Worm (Caenorhabditis elegans) whole organism, young adult: ENCODE data around the gene him-6.

Experiments
- F52B5.7 ChIP-seq: sonication (generic microtip); optimal IDR thresholded peaks from 2 replicates; lab custom pipeline; 2016; ENCODE audit warnings: mild to moderate bottlenecking, missing genetic modification characterization, missing compliant biosample characterization
- Y56A3A.18 ChIP-seq: fragments of 200-800 bp; sonication (Bioruptor generic); IDR thresholded peaks from 2 replicates; pipeline ENCODE4 v1.3.6; 2022; ENCODE audit warnings: missing genetic modification reagents, missing genetic modification characterization, missing compliant biosample characterization
- attf-5 ChIP-seq: fragments of 200-800 bp; sonication (Bioruptor generic); optimal IDR thresholded peaks from 2 replicates; lab custom pipeline; 2018; ENCODE audit warnings: mild to moderate bottlenecking, missing genetic modification characterization, missing compliant biosample characterization
- dpl-1 ChIP-seq: fragments of 150-350 bp; optimal IDR thresholded peaks from 2 replicates; lab custom pipeline; 2014; ENCODE audit warnings: missing biosample characterization, missing genetic modification reagents, missing genetic modification characterization
- pbrm-1 ChIP-seq: fragments of 200-800 bp; sonication (Bioruptor generic); IDR thresholded peaks from 2 replicates; pipeline ENCODE4 v1.3.6; 2022; ENCODE audit warnings: missing genetic modification reagents, missing genetic modification characterization, missing compliant biosample characterization
- unc-62 ChIP-seq: fragments of 150-350 bp; optimal IDR thresholded peaks from 2 replicates; lab custom pipeline; 2014; ENCODE audit warnings: missing biosample characterization, missing genetic modification reagents, missing genetic modification characterization

DNA sequence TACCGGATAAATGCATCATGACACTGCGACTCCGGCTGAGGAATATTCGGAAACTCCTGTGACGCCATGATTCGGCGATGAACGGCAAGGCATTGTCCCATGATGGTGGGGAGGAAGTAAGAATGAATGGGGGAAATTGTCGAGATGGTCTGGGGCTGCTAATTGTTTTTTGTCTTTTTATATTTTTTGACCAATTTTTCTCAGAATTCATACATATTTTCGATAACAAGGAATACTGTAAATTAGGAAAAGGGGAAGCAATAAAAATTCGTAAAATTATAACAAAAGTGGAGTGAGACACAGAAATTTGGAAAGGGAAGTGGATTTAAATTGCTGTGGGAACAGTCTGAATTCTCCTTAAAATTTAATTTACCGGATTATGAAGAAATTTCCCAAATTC lies 34.8 kb downstream of the him-6 start, which contains the start of gene eak-4:
- TF ChIP-seq Y56A3A.18 (GFP tag; lab: Robert Waterston, UW) (no peak), dpl-1 (GFP tag; lab: Kevin White, UChicago) (no peak), pbrm-1 (GFP tag; lab: Robert Waterston, UW) (no peak), attf-5 (GFP tag; lab: Kevin White, UChicago) (no peak), unc-62 (GFP tag; lab: Kevin White, UChicago) (no peak), F52B5.7 (tag; lab: Kevin White, UChicago) (no peak)
